Worm (Caenorhabditis elegans): ENCODE results near the gene osm-7.

DNA sequence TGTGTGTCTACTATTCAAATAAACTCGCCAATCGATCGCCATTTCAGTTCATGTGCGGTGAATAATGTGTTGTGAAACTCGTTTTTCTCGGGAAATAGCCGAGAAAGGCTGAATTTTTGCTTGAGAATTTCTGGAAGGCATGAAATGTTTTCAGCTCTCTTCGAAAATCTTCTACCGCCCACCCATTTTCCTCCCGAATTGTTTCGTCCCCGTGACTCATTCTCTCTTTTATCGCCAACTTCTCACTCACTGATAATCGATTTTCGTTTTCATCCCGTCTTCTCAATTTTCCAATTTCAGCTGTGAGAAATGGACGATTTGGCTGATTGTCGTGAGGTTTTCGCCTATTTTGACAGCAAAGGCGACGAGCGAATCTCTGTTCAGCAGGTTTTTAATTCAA is 47.0 kb downstream of the osm-7 start, which contains the start of gene mlc-5:
- TF ChIP-seq nhr-90 (tag; optimal IDR thresholded peaks at IDR 0.05), result no peak
- TF ChIP-seq F49E8.2 (tag; optimal IDR thresholded peaks at IDR 0.05; ENCODE audit: insufficient read depth), result no peak
